Fruit fly (Drosophila melanogaster) whole organism, wandering third instar larva: ENCODE data around the gene CG42784.

Experiments
- CrebA ChIP-seq: fragments of 200-800 bp; sonication (Bioruptor generic); optimal IDR thresholded peaks from 2 replicates; lab custom pipeline; 2016; ENCODE audit warnings: missing biosample characterization, mild to moderate bottlenecking, missing genetic modification characterization, borderline replicate concordance
- Myc ChIP-seq: fragments of >200 bp; optimal IDR thresholded peaks from 2 replicates; lab custom pipeline; 2017
- N ChIP-seq: fragments of >200 bp; optimal IDR thresholded peaks from 2 replicates; lab custom pipeline; 2018; ENCODE audit warnings: missing biosample characterization, missing external identifiers, missing genetic modification characterization
- OdsH ChIP-seq: fragments of 200-800 bp; sonication (Bioruptor generic); optimal IDR thresholded peaks from 2 replicates; lab custom pipeline; 2016; ENCODE audit warnings: missing biosample characterization, mild to moderate bottlenecking, missing genetic modification characterization
- Rel ChIP-seq, 2 experiments: fragments of 200-800 bp; sonication (Bioruptor generic) in 1 of 2; optimal IDR thresholded peaks; 2 replicates in 1 of 2; 3 replicates in 1 of 2; lab custom pipeline; 2016 to 2019; ENCODE audit warnings: mild to moderate bottlenecking in 2 of 2, missing biosample characterization in 2 of 2, missing genetic modification characterization in 2 of 2, moderate library complexity in 1 of 2
- br ChIP-seq: fragments of 200-800 bp; sonication (Bioruptor generic); optimal IDR thresholded peaks from 2 replicates; lab custom pipeline; 2016; ENCODE audit warnings: missing biosample characterization, missing genetic modification characterization
- brk ChIP-seq: fragments of 200-800 bp; sonication (Bioruptor generic); optimal IDR thresholded peaks from 2 replicates; lab custom pipeline; 2016; ENCODE audit warnings: missing biosample characterization, mild to moderate bottlenecking, missing genetic modification characterization
- foxo ChIP-seq, 2 experiments: fragments of 200-800 bp; sonication (Bioruptor generic); optimal IDR thresholded peaks; 2 replicates in 1 of 2; 3 replicates in 1 of 2; lab custom pipeline; 2016 to 2017; ENCODE audit warnings: missing biosample characterization in 2 of 2, missing genetic modification characterization in 2 of 2
- pan ChIP-seq: fragments of >200 bp; optimal IDR thresholded peaks from 2 replicates; lab custom pipeline; 2017
- sage ChIP-seq: fragments of 200-800 bp; sonication (Bioruptor generic); optimal IDR thresholded peaks from 2 replicates; lab custom pipeline; 2016; ENCODE audit warnings: missing biosample characterization, mild to moderate bottlenecking, missing genetic modification characterization

DNA sequence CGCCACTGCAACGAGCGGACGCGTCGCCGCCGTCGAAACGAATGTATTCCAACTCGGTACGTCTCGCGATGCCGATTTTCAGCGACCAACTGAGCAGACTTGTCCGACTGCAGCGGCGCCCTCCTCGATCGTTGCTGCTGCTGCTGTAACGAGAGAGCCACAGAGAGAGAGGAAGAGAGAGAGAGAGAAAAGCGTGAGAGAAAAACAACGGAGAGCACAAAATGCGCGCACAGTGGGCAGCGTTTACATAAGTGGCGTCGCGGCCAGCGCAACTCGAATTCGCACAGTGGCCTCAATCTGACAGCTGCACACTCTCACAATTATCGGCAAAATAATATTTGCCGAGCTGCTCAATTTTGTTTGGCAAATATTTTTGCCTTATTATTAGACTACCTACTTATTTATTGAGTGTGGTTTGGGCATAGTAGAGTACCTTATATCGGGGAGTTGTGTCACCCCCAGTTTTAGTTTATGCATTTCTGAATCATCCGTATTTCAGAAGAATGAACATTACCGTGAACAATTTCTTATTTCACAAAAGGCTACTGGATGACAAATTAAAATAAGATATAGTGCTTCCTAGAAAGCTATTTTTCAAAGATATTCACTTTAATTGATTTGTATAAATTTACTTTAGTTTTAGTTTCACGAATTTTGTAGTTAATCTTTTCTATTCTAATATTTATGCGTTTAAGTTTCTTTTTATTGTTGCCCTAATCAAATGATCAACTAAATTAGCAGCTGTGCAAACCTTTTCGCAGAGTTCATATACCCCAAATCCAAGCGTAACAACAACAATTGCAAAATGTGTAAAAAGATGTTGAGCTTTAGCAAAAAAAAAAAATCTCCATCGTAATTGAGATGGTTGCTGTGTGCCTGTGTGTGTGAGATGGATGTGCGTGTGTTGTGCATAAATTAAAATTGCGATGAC, 98.4 kb downstream of the CG42784 start:
- TF ChIP-seq OdsH (GFP tag; lab: Kevin White, UChicago): peak; percentile 65
- TF ChIP-seq brk (GFP tag; lab: Kevin White, UChicago): peak; percentile 52
- no peak for TF ChIP-seq N
- no peak for TF ChIP-seq Rel (GFP tag; optimal IDR thresholded peaks at IDR 0.05; lab: Kevin White, UChicago)
- TF ChIP-seq Rel (tag; optimal IDR thresholded peaks at IDR 0.05; lab: Kevin White, UChicago): no peak
- TF ChIP-seq pan (lab: Kevin White, UChicago): no peak
- no peak for TF ChIP-seq Myc (lab: Kevin White, UChicago)
- peak; percentile 11 for TF ChIP-seq CrebA (GFP tag; lab: Kevin White, UChicago)
- TF ChIP-seq sage (GFP tag; lab: Kevin White, UChicago): peak; percentile 42
- TF ChIP-seq br (GFP tag; lab: Kevin White, UChicago): peak; percentile 66
- peak in 1 of 2 experiments; percentile 75 for TF ChIP-seq foxo (GFP tag; optimal IDR thresholded peaks at IDR 0.05; lab: Kevin White, UChicago)
